Worm (Caenorhabditis elegans): ENCODE results near the gene cyb-1.
A peak's percentile ranks its signal among the peaks of the same experiment; 100 is the strongest.
"Not testable (repeated sequence)": the region's sequence is repeated elsewhere in the genome, so short reads cannot be mapped to it uniquely, and the experiment has no call there.

Gene cyb-1

DNA sequence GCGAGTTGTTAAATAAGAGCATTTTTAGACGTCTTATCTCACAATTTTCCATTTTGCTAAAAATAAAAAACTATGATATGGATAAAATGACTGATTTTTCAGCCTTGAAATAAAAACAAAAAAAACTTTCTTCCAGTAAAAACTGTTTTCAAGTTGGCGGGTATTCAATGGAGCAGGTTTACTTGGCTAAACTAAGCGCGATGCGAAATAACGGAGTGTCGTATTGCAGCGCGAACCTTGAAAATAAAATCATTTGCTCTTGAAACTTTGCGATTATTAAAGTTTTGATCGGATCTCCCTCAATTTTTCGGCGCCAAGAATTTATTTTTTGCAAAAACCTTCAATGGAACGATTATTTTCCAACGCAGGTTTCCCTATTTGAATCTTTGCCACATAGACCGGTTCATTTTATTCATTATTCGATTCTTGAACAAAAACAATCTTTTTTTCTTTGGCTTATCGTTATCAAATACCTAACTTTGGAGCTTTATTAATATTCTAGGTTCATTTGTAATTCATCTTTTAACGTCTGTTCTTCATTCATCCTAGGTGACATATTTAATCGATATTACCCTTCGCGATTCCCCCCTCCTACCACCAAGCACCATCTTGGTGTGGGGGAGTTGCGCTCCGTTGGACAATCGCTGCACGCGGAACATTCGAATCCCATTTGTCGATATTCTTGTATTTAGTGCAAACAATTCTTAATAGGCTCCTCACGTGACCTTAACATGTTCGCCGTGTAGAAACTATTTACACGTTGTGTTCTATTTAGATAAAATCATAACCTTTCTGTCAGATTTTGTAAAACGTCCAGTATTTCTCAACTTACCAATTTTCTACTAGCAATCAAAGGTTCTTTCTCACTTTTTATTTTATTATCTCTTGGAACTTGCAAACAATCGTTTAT is at the start of gene cyb-1, which contains the start of gene orc-5 (continued):
- TF ChIP-seq nhr-12 (tag; optimal IDR thresholded peaks at IDR 0.05) = no peak
- TF ChIP-seq nhr-90 (tag; optimal IDR thresholded peaks at IDR 0.05; ENCODE audit: poor library complexity) = peak; percentile 74
- peak; percentile 78 for TF ChIP-seq tbx-2 (tag; optimal IDR thresholded peaks at IDR 0.05)
- no peak for TF ChIP-seq sptf-1 (tag; optimal IDR thresholded peaks at IDR 0.05)
- TF ChIP-seq lsy-2 (tag; optimal IDR thresholded peaks at IDR 0.05) = peak; percentile 85 to 93
- TF ChIP-seq dsc-1 (tag; optimal IDR thresholded peaks at IDR 0.05) = peak; percentile 70
- TF ChIP-seq efl-3 (GFP tag; optimal IDR thresholded peaks at IDR 0.05) = no peak
- no peak for TF ChIP-seq pag-3 (tag; optimal IDR thresholded peaks at IDR 0.05; ENCODE audit: borderline replicate concordance, insufficient read depth)
- TF ChIP-seq blmp-1 (tag; optimal IDR thresholded peaks at IDR 0.05) = peak; percentile 87
- peak; percentile 90 for TF ChIP-seq nhr-71 (tag; optimal IDR thresholded peaks at IDR 0.05)
- TF ChIP-seq egl-27 (tag; optimal IDR thresholded peaks at IDR 0.05) = no peak
- peak; percentile 95 for TF ChIP-seq lin-15B (tag; optimal IDR thresholded peaks at IDR 0.05)
- TF ChIP-seq nhr-85 (tag) = peak; percentile 79
- no peak for TF ChIP-seq vab-15 (tag; optimal IDR thresholded peaks at IDR 0.05)
- peak; percentile 53 for TF ChIP-seq snpc-4 (tag; optimal IDR thresholded peaks at IDR 0.05)
- no peak for TF ChIP-seq unc-62 (GFP tag; optimal IDR thresholded peaks at IDR 0.05)
- peak; percentile 10 for TF ChIP-seq aha-1 (tag; optimal IDR thresholded peaks at IDR 0.05)
- TF ChIP-seq ztf-11 (tag; optimal IDR thresholded peaks at IDR 0.05) = no peak
- TF ChIP-seq irx-1 (tag; optimal IDR thresholded peaks at IDR 0.05) = peak; percentile 65
- TF ChIP-seq swsn-7 (tag; optimal IDR thresholded peaks at IDR 0.05) = peak; percentile 81
- TF ChIP-seq C04F5.9 (tag; optimal IDR thresholded peaks at IDR 0.05) = peak; percentile 33
- no peak for TF ChIP-seq mef-2 (tag; optimal IDR thresholded peaks at IDR 0.05)
- peak; percentile 44 for TF ChIP-seq lin-39 (tag; optimal IDR thresholded peaks at IDR 0.05)
- peak; percentile 80 for TF ChIP-seq nhr-20 (tag; optimal IDR thresholded peaks at IDR 0.05)
- peak; percentile 44 for TF ChIP-seq nhr-11 (tag; optimal IDR thresholded peaks at IDR 0.05)
- peak; percentile 97 to 98 (median 97) for TF ChIP-seq dpl-1 (GFP tag; optimal IDR thresholded peaks at IDR 0.05)
- peak; percentile 71 for TF ChIP-seq unc-86 (tag; optimal IDR thresholded peaks at IDR 0.05)
- TF ChIP-seq nhr-84 (tag; optimal IDR thresholded peaks at IDR 0.05) = no peak
- TF ChIP-seq fkh-8 (tag; optimal IDR thresholded peaks at IDR 0.05) = peak; percentile 52
- TF ChIP-seq ceh-88 (GFP tag; IDR thresholded peaks at IDR 0.05) = no peak
- TF ChIP-seq lin-14 (GFP tag; optimal IDR thresholded peaks at IDR 0.05) = peak; percentile 74
- TF ChIP-seq ets-5 (GFP tag; IDR thresholded peaks at IDR 0.05) = no peak
- TF ChIP-seq unc-130 (tag; optimal IDR thresholded peaks at IDR 0.05) = peak; percentile 87
- no peak for TF ChIP-seq ama-1 (optimal IDR thresholded peaks at IDR 0.05)

- TF ChIP-seq lin-14 (GFP tag; optimal IDR thresholded peaks at IDR 0.05) = peak; percentile 64
- no peak for TF ChIP-seq lsy-2 (tag; optimal IDR thresholded peaks at IDR 0.05)
- TF ChIP-seq ceh-88 (GFP tag; IDR thresholded peaks at IDR 0.05) = no peak
These were observed 49.3 kb upstream of the cyb-1 start, which contains the start of the genes K08C7.6 and R102.1 for ce11 chrIV:10685758-10686157. TSS of gene K08C7.6 (minus strand) at chrIV:10685858. TSS of gene R102.1 (plus strand) at chrIV:10686048.

ce11 chrIV:10687307-10687706 is 47.7 kb upstream of the cyb-1 start, which contains the start of gene R102.2:
TSS of gene R102.2 (plus strand) at chrIV:10687607.
- not testable (repeated sequence) for TF ChIP-seq nhr-85 (tag); ceh-82 (tag; optimal IDR thresholded peaks at IDR 0.05); nhr-47 (tag; optimal IDR thresholded peaks at IDR 0.05)
